Worm (Caenorhabditis elegans) whole organism, young adult: ENCODE measurements around the gene Y66D12A.11.

Experiments
- F49E8.2 ChIP-seq: sonication (generic microtip); optimal IDR thresholded peaks from 3 replicates; lab custom pipeline; 2017; ENCODE audit warnings: missing genetic modification characterization, mild to moderate bottlenecking, missing compliant biosample characterization, antibody characterized with exemption, moderate library complexity; ENCODE audit not compliant: insufficient read depth
- T26A5.8 ChIP-seq: sonication (generic microtip); optimal IDR thresholded peaks from 2 replicates; lab custom pipeline; 2016; ENCODE audit warnings: missing genetic modification characterization, missing compliant biosample characterization
- ama-1 ChIP-seq, 3 experiments: fragments of 150-350 bp in 1 of 3; sonication (generic microtip) in 2 of 3; optimal IDR thresholded peaks; 2 replicates each; lab custom pipeline; 2014 to 2018; ENCODE audit warnings: missing biosample characterization in 2 of 3, missing genetic modification characterization in 2 of 3, missing genetic modification reagents in 2 of 3
- attf-3 ChIP-seq: fragments of 200-800 bp; sonication (Bioruptor generic); conservative IDR thresholded peaks from 2 replicates; pipeline ENCODE4 v1.3.6; 2022; ENCODE audit warnings: missing genetic modification reagents, missing genetic modification characterization, missing compliant biosample characterization
- bed-1 ChIP-seq: fragments of 200-800 bp; sonication (Bioruptor generic); IDR thresholded peaks from 2 replicates; pipeline ENCODE4 v1.3.6; 2022; ENCODE audit warnings: missing genetic modification reagents, missing genetic modification characterization, missing compliant biosample characterization
- ccch-3 ChIP-seq: fragments of 200-800 bp; sonication (Bioruptor generic); optimal IDR thresholded peaks from 2 replicates; lab custom pipeline; 2018; ENCODE audit warnings: mild to moderate bottlenecking, missing genetic modification characterization, missing compliant biosample characterization
- efl-1 ChIP-seq: fragments of 150-350 bp; optimal IDR thresholded peaks from 2 replicates; lab custom pipeline; 2014; ENCODE audit warnings: missing biosample characterization, missing genetic modification reagents, missing genetic modification characterization
- egl-44 ChIP-seq: fragments of 200-800 bp; sonication (Bioruptor generic); IDR thresholded peaks from 2 replicates; pipeline ENCODE4 v1.3.6; 2022; ENCODE audit warnings: missing genetic modification reagents, missing genetic modification characterization, missing compliant biosample characterization
- hsf-1 ChIP-seq: fragments of 200-800 bp; sonication (Bioruptor generic); IDR thresholded peaks from 2 replicates; pipeline ENCODE4 v1.3.6; 2022; ENCODE audit warnings: missing genetic modification reagents, missing genetic modification characterization, missing compliant biosample characterization
- lag-1 ChIP-seq: fragments of 200-800 bp; sonication (Bioruptor generic); IDR thresholded peaks from 2 replicates; pipeline ENCODE4 v1.3.6; 2022; ENCODE audit warnings: missing genetic modification reagents, missing genetic modification characterization, missing compliant biosample characterization
- somi-1 ChIP-seq: fragments of 200-800 bp; sonication (Bioruptor generic); optimal IDR thresholded peaks from 2 replicates; lab custom pipeline; 2018; ENCODE audit warnings: mild to moderate bottlenecking, missing genetic modification characterization, missing compliant biosample characterization
- xnd-1 ChIP-seq: sonication (generic microtip); optimal IDR thresholded peaks from 2 replicates; lab custom pipeline; 2016; ENCODE audit warnings: missing genotype, missing genetic modification reagents, missing genetic modification characterization, missing compliant biosample characterization

- no peak for TF ChIP-seq efl-1 (GFP tag; lab: Kevin White, UChicago)
- no peak for TF ChIP-seq lag-1 (GFP tag; lab: Robert Waterston, UW)
- TF ChIP-seq bed-1 (GFP tag; lab: Robert Waterston, UW), result no peak
- TF ChIP-seq somi-1, result no peak
- TF ChIP-seq T26A5.8 (tag; lab: Kevin White, UChicago), result no peak
- no peak for TF ChIP-seq ccch-3 (GFP tag; lab: Kevin White, UChicago)
- TF ChIP-seq F49E8.2 (tag; lab: Kevin White, UChicago), result no peak
- no peak for TF ChIP-seq xnd-1
- no peak for TF ChIP-seq egl-44
- TF ChIP-seq ama-1 (optimal IDR thresholded peaks at IDR 0.05; lab: Kevin White, UChicago), result no peak
- TF ChIP-seq ama-1 (GFP tag; optimal IDR thresholded peaks at IDR 0.05; lab: Kevin White, UChicago), result no peak
- TF ChIP-seq attf-3 (GFP tag; lab: Robert Waterston, UW), result no peak
- TF ChIP-seq hsf-1 (GFP tag; lab: Robert Waterston, UW), result no peak
These were observed 4.6 kb downstream of the Y66D12A.11 start, which contains the start of gene psme-3 for ce11 chrIII:11567837-11568236.
